Worm (Caenorhabditis elegans): ENCODE results near the gene tag-280.
"Not testable (repeated sequence)": the region's sequence is repeated elsewhere in the genome, so short reads cannot be mapped to it uniquely, and the experiment has no call there.

Gene tag-280

DNA sequence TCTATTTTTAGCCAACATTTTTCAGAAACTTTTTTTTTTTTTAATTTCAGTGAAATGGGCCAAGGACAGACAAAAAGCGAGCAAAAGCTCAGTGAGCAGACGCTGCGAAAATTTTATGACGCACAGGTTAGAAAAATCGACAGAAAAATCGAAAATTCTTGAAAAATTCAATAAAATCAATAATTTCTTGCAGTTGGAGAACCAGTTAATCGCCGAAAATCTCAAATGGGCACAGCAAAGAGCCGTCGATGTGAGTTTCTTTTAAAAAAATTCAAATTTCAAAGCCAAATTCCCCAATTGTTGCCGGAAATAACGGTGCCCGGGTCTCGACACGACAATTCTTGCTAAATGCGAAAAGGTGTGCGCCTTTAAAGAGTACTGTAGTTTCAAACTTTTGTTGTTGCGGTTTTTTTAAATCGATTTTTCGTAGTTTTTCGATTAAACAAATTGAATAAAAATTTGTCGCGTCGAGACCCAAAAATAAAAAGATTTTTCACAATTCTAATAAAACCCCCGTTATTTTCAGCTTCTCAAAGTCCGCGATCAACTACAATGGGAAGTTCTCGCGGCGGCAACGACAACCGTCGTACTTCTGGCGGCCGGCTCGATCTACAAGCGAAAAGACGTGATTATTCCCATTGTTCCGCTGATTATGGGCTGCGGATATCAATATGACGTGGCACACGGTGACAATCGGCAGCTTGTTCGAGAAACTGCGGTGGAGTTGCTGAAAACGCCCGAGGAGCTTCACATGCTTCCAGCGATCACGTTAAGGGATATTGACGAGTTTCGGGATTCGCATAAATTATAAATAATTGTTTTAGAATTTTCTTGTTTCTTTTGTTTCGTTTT lies at the start of gene tag-280:
Gene tag-280 (plus strand): TSS at position 51 of the 852 bp plus-strand sequence.
- TF ChIP-seq unc-62 (GFP tag; optimal IDR thresholded peaks at IDR 0.05), result no peak

DNA sequence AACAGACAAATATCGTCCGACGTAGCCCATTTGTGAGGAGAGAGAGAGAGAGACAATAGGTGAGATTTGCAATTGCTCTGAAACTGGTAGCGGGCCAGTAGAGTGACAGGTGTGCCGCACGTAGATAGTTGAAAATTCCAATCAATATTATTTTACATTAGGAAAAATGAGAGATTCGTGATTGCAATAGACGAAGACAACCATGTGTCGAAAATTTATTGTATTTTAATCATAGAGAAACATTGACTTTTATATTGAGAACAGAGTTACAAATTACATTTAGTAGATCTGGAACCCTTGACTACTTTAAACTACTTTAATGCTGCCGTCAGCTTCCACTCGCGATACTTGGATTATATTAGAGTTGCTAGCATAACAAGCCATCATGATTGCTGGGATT lies 48.0 kb upstream of the tag-280 start, which contains the start of gene Y57A10C.1:
Gene Y57A10C.1 (minus strand): TSS at position 101 of the 400 bp plus-strand sequence.
- no peak for TF ChIP-seq unc-62 (GFP tag; optimal IDR thresholded peaks at IDR 0.05)

DNA sequence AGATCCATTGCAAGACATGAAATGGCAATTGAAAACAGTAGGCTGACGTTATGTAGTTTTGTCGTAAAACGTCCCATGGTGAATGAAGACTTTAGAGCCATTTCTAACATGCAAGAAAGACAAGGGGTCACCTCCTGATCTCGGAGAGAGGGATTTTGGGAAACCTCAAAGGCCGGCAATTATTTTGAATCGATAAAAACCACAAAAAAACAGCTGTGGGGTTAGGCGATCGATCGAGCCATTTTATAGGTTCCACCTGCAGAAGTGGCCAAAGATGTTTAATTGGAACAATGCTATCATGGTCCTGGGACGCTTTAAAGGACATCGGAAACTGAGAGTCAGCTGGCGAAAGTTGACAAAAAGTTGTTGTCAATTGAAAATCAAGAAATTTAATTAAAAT lies 45.6 kb upstream of the tag-280 start, which contains the start of gene Y57A10C.11:
Gene Y57A10C.11 (minus strand): TSS at position 101 of the 400 bp plus-strand sequence.
- TF ChIP-seq unc-62 (GFP tag; optimal IDR thresholded peaks at IDR 0.05), result no peak

DNA sequence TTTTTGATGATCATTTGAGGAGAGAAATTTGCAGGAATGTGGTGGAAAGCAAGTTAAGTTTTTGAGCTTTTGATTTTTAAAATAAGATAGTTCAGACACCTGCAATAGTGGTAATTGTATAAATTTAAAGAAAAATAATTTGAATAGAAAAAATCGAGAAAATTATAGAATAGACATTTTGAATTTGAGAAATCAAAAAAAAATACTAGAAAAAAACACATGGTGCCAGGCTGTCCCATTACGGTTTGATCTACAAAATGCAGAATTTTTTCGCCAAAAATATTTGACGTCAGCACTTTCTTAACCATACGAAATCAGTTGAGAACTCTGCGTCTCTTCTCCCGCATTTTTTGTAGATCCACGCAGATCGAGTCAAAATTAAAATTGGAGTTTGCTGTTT lies 42.9 kb upstream of the tag-280 start, which contains the start of gene sre-27:
Gene sre-27 (minus strand): TSS at position 101 of the 400 bp plus-strand sequence.
- TF ChIP-seq unc-62 (GFP tag; optimal IDR thresholded peaks at IDR 0.05), result no peak

DNA sequence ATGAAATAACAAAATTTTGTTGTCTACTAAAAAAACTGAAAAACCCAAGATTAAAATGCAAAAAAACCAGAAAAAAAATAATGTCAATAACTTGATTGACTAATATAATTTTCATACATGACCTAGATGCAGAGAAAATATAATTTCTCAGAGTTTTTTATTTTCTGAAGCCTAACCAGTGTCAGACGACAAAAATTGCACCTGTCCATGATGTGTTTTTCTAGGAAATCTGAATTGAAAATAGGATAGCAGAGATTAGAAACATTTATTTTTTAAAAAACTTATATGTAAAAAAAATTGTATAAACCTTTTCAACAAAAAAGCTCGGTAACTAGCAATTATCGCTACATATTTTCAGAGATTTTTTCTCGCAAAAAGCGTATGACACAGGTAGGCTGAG lies 42.5 kb upstream of the tag-280 start:
- TF ChIP-seq unc-62 (GFP tag; optimal IDR thresholded peaks at IDR 0.05), result no peak

DNA sequence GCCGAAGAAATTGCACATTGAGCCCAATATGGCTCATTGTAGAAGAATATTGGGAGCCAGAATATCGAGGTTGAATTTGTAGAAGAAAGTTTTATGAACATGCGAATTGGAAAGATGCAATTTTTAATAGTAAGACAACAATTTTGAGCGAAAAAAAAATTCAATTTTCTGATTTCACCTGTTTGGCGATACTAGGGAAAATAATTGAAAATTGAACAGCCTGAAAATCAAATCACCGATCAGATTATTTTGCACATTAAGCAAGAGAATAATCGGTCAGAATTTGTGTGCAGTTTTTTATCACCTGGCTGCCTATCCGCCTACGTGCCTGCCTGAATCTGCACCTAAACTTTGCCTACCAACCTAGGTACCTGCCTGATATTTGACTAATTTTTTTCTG lies 40.0 kb upstream of the tag-280 start, which contains the start of gene sre-26:
Gene sre-26 (minus strand): TSS at position 101 of the 400 bp plus-strand sequence.
- TF ChIP-seq unc-62 (GFP tag; optimal IDR thresholded peaks at IDR 0.05), result no peak

DNA sequence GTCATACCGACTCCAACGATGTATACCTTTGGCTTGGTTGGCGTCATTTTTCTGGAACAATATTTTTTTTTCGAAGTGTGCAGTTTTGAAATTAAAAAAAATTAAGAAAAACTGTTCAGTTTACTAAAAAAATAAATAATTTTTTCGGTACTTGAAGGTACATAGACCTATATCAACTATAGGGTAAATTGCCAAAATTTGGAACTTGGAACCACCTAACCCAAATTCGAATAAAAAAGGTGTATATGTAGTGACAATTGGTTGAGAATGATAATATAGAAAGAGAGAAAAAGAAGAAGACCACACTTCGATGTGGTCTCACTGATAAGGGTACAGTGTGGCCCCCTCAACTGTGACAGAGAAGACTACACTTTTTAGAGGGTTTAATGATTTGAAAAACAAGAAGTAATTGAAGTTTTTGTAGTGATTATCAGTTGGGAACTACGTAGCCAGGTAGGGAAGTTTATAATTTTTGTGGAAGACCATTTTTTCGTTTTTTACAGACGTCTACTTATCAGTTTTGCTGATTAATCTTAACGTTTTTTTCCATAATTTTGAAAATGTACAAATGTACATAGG lies 34.7 kb upstream of the tag-280 start, which contains the start of gene daf-22:
Gene daf-22 (minus strand): TSS at position 51 of the 579 bp plus-strand sequence.
- TF ChIP-seq unc-62 (GFP tag; optimal IDR thresholded peaks at IDR 0.05), result no peak

DNA sequence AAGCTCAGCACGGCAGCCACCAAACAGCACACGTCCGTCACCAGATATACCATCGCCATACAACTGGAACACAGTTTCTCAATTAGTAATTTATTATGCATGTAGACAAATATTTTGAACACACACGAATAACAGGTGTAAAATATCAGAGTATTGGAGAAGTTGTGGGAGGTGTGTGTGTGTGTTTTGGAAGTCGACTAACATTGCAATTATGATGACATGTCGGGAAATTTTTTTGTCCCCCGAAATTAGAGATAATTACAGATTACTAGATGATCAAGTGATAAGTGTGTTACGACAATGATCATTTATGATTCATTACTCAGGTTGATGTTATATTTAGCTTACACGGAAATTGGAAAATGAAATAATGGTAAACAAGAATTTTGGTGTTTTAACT lies 30.7 kb upstream of the tag-280 start, which contains the start of gene Y57A10C.8:
Gene Y57A10C.8 (minus strand): TSS at position 101 of the 400 bp plus-strand sequence.
- TF ChIP-seq unc-62 (GFP tag; optimal IDR thresholded peaks at IDR 0.05), result no peak

DNA sequence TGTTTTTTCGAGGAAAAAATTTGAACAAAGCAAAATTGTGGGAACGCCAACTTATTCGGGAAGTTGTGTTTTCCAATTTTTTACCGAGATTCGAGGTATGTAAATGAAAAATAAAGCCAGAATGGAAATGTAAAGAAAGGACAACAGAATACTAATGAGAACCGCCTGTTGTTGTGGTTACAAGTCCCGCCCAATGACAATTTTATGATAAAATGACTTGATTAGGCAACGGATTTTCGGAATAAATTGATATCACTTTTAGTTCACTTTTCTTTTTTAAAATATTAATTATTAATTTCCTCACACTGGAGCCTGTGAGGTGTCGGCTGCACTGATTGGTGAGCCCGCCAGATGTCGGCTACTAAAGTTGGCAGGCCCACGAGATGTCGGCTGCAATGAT lies 28.1 kb upstream of the tag-280 start, which contains the start of gene dct-12:
Gene dct-12 (minus strand): TSS at position 101 of the 400 bp plus-strand sequence.
- no peak for TF ChIP-seq unc-62 (GFP tag; optimal IDR thresholded peaks at IDR 0.05)

DNA sequence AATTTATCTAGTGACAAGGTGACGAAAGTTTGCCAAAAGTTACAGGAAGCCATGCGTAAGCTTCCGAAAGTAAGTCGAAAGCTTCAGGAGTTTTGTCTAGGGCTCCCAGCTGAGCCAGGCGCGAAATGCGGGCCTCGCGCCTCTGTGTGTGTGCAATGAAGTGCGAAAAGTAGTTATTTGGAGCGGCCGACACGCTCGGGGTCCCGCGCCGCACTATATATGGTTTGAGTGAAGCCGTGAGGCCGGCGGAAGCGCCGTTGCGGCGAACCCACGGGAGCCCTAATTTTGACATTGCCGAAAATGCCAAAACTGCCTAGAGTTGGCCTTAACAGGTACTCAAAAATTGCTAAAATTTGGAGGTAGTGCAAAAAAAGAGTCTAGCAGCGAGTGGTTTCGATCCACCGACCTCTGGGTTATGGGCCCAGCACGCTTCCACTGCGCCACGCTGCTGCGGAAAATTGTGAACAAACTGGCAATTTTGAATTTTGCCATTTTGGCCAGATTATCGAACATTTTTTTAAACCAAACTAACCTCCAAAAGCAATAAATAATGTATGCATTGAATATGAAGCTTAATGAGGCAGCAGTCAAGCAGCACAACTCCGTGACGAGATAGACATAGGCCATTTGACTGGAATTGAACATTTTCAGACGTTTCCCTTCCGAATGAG lies 25.1 kb upstream of the tag-280 start:
- TF ChIP-seq unc-62 (GFP tag; optimal IDR thresholded peaks at IDR 0.05), result no peak

DNA sequence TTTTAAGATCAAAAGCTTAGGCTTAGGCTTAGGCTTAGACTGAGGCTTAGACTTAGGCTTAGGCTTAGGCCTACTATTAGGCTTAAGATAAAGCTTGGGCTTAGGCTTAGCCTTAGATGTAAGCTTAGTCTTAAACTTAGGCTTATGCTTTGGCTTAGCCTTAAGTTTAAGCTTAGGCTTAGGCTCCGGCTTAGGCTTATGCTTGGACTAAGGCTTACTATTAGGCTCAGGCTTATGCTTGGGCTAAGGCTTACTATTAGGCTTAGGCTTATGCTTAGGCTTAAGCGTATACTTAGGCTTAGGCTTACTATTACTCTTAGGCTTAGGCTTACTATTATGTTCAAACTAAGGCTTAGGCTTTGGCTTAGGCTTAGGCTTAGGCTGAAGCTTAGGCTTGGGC lies 23.7 kb upstream of the tag-280 start:
- TF ChIP-seq unc-62 (GFP tag; optimal IDR thresholded peaks at IDR 0.05), result no peak

DNA sequence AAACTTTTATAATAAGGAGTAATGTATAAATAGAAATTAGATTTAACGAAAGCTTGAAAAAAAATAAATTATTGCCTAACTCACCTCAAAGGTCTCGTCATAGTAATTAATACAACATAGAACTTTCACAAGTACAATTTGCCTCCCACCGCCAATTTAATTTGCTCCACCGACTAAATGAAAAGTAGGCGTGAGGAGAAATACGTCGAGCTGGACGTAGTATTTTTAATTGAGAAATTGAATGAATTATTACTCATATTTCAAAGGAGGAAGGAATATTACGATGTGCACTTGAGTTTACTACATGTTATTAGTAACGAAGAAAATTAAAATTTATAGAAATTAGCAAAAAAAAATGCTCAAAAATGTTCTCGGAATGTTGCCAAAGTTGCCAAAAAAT lies 22.0 kb upstream of the tag-280 start, which contains the start of gene Y57A10C.9:
Gene Y57A10C.9 (minus strand): TSS at position 101 of the 400 bp plus-strand sequence.
- no peak for TF ChIP-seq unc-62 (GFP tag; optimal IDR thresholded peaks at IDR 0.05)

DNA sequence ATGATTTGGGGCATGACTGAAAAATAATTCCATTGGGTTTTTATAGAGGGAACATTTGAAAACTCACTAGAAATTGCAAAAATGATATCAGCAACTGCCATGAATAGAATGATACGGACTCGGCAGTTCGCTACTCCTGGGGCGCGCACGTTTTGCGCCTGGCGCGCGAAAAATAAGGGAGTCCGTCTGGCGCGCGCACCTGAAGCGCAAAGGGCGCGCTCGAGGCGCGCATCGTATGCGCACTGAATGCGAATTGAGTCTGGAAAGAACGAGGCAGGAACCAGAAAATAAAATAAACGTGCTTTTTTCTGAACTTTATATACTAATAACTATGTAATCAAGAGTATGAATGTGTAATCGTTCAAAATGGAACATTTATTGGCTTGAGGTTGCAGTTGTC lies 19.3 kb upstream of the tag-280 start, which contains the start of gene Y57A10C.10:
Gene Y57A10C.10 (minus strand): TSS at position 101 of the 400 bp plus-strand sequence.
- not testable (repeated sequence) for TF ChIP-seq unc-62 (GFP tag; optimal IDR thresholded peaks at IDR 0.05)

DNA sequence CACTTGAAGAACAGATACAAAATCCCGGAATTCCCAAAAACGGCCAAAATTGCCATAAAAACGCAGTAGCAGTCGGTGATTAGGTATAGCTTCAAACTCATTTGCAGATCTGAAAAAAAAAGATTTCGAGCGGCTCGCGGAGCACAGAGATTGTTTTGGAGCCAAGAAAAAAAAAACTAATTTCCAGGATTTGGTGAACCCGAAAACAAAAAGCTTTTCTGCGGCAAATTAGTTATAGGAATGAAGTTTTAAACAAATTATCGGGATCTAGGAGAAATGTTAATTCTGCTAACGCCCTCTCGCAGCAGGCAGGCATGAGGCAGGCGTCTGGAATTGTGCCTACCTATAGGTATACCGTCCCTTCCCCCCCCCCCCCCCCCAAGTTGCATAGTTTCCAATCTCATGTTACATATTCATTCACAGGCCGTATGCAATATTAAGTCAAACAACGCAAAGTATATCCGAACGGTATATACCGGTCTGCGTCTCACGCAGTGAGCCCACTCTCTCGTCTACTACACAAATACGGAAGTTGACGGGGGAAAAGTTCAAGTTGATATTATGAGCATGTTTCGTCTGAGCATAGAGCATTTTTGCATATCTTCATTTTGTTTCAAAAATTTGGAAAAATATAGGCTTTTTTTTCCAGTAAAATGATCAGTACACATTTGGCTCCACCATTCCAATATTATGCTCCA lies 15.6 kb upstream of the tag-280 start, which contains the start of the genes W05H5.1 and pitr-6:
Gene W05H5.1 (minus strand): TSS at position 101 of the 698 bp plus-strand sequence.
Gene pitr-6 (plus strand): TSS at position 648 of the 698 bp plus-strand sequence.
- TF ChIP-seq unc-62 (GFP tag; optimal IDR thresholded peaks at IDR 0.05), result no peak

DNA sequence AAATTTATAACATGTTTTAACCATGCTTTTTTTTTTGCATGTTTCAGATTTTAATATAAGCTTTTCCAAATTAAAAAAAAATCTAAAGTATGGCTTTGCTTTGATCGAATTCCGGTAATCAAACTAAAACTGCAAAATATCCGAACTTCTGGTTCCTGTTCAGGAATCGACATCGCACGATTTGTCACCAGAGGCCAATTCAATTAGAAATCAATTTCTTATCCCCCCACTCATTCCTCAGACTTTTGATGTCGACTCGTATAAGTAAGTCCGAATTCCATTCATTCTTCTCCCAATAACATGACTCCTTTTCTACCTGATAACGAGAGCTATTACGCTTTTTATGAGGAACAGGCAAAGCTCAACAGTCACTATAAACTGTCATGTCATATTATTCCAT lies 12.2 kb upstream of the tag-280 start, which contains the start of gene srh-27:
Gene srh-27 (plus strand): TSS at position 301 of the 400 bp plus-strand sequence.
- no peak for TF ChIP-seq unc-62 (GFP tag; optimal IDR thresholded peaks at IDR 0.05)
